Worm (Caenorhabditis elegans): ENCODE results near the gene srw-19.

DNA sequence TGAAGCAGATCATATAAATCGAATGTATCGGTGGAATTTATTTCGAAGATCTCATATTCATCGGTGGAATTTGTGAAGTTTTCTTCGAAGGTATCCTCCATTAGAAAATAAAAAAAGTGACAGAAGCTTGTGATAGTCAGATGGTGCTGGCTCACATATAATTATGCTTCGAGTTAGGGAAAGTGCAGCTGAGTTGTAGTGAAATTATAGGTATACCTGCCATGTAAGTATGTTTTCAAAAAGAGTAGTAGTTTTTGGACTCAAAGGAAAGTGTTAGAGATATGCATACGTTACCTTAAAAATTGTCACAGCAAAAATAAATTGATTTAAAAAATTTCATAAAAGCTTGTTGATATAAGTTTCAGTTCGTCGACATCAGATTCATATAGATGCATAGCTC, 41.0 kb downstream of the srw-19 start, which contains the start of gene srw-11:
- no peak for TF ChIP-seq egl-27 (tag; optimal IDR thresholded peaks at IDR 0.05)
- TF ChIP-seq ama-1 (optimal IDR thresholded peaks at IDR 0.05) = no peak
- TF ChIP-seq fos-1 (tag; optimal IDR thresholded peaks at IDR 0.05) = no peak
- no peak for TF ChIP-seq snpc-4 (tag; optimal IDR thresholded peaks at IDR 0.05)
- no peak for TF ChIP-seq ztf-4 (tag; optimal IDR thresholded peaks at IDR 0.05)
- no peak for TF ChIP-seq lin-39 (tag; optimal IDR thresholded peaks at IDR 0.05)
- no peak for TF ChIP-seq fkh-10 (GFP tag; optimal IDR thresholded peaks at IDR 0.05)
- TF ChIP-seq eor-1 (tag; optimal IDR thresholded peaks at IDR 0.05) = no peak
- no peak for TF ChIP-seq nhr-237 (tag; optimal IDR thresholded peaks at IDR 0.05)
